Worm (Caenorhabditis elegans) whole organism, L4 larva: ENCODE measurements around the gene hpo-30.

Experiments
- D1046.2 ChIP-seq: fragments of 200-800 bp; sonication (Bioruptor generic); IDR thresholded peaks from 2 replicates; pipeline ENCODE4 v1.3.6; 2022; ENCODE audit warnings: missing genetic modification characterization, missing compliant biosample characterization
- F10B5.3 ChIP-seq: sonication (generic microtip); optimal IDR thresholded peaks from 2 replicates; lab custom pipeline; 2016; ENCODE audit warnings: mild to moderate bottlenecking, missing genetic modification characterization, missing compliant biosample characterization
- F26F4.8 ChIP-seq: fragments of 200-800 bp; sonication (Bioruptor generic); conservative IDR thresholded peaks from 2 replicates; pipeline ENCODE4 v1.3.6; 2022; ENCODE audit warnings: missing genetic modification characterization, missing compliant biosample characterization
- F49E8.2 ChIP-seq: sonication (generic microtip); optimal IDR thresholded peaks from 2 replicates; lab custom pipeline; 2016; ENCODE audit warnings: missing compliant biosample characterization, mild to moderate bottlenecking, missing genetic modification characterization, borderline replicate concordance
- T26A8.4 ChIP-seq: fragments of 200-800 bp; sonication (Bioruptor generic); IDR thresholded peaks from 2 replicates; pipeline ENCODE4 v1.3.6; 2022; ENCODE audit warnings: missing genetic modification characterization, missing compliant biosample characterization
- Y105C5A.15 ChIP-seq: fragments of 200-800 bp; sonication (Bioruptor generic); IDR thresholded peaks from 2 replicates; pipeline ENCODE4 v1.3.6; 2022; ENCODE audit warnings: missing genetic modification characterization, missing compliant biosample characterization
- attf-4 ChIP-seq: sonication (generic microtip); optimal IDR thresholded peaks from 3 replicates; lab custom pipeline; 2017; ENCODE audit warnings: missing biosample characterization, missing genetic modification characterization
- ceh-28 ChIP-seq: fragments of 150-350 bp; optimal IDR thresholded peaks from 2 replicates; lab custom pipeline; 2014; ENCODE audit warnings: missing biosample characterization, missing genetic modification reagents, missing genetic modification characterization
- ceh-44 ChIP-seq: fragments of 200-800 bp; sonication (Bioruptor generic); IDR thresholded peaks from 2 replicates; pipeline ENCODE4 v1.3.6; 2022; ENCODE audit warnings: missing genetic modification reagents, missing genetic modification characterization, missing compliant biosample characterization
- ces-1 ChIP-seq: fragments of 150-350 bp; sonication (generic microtip); optimal IDR thresholded peaks from 4 replicates; lab custom pipeline; 2014; ENCODE audit warnings: missing biosample characterization, missing genetic modification reagents, missing genetic modification characterization
- ctbp-1 ChIP-seq: fragments of 200-800 bp; sonication (Bioruptor generic); IDR thresholded peaks from 2 replicates; pipeline ENCODE4 v1.3.6; 2022; ENCODE audit warnings: missing genetic modification reagents, missing genetic modification characterization, missing compliant biosample characterization
- daf-12 ChIP-seq: fragments of 150-350 bp; optimal IDR thresholded peaks from 2 replicates; lab custom pipeline; 2014; ENCODE audit warnings: missing biosample characterization, missing genetic modification reagents, missing genetic modification characterization
- daf-16 ChIP-seq, 3 experiments: sonication (generic microtip); optimal IDR thresholded peaks; 2 replicates each; lab custom pipeline; 2016 to 2017; ENCODE audit warnings: missing genetic modification characterization in 3 of 3, missing genetic modification reagents in 3 of 3, mild to moderate bottlenecking in 2 of 3, missing compliant biosample characterization in 2 of 3, missing biosample characterization in 1 of 3, moderate library complexity in 1 of 3
- dmd-9 ChIP-seq: fragments of 200-800 bp; sonication (Bioruptor generic); IDR thresholded peaks from 2 replicates; pipeline ENCODE4 v1.3.6; 2022; ENCODE audit warnings: missing genetic modification reagents, missing genetic modification characterization, missing compliant biosample characterization
- fkh-10 ChIP-seq: fragments of 150-350 bp; optimal IDR thresholded peaks from 2 replicates; lab custom pipeline; 2014; ENCODE audit warnings: missing biosample characterization, missing genetic modification reagents, missing genetic modification characterization
- fos-1 ChIP-seq: fragments of 150-350 bp; optimal IDR thresholded peaks from 2 replicates; lab custom pipeline; 2014; ENCODE audit warnings: missing biosample characterization, missing genetic modification characterization
- hlh-11 ChIP-seq: fragments of 200-800 bp; sonication (Bioruptor generic); optimal IDR thresholded peaks from 2 replicates; lab custom pipeline; 2018; ENCODE audit warnings: mild to moderate bottlenecking, missing genetic modification characterization, missing compliant biosample characterization
- hlh-30 ChIP-seq: sonication (generic microtip); optimal IDR thresholded peaks from 2 replicates; lab custom pipeline; 2017; ENCODE audit warnings: antibody characterized with exemption, mild to moderate bottlenecking, missing genetic modification characterization, missing compliant biosample characterization; ENCODE audit not compliant: insufficient read depth
- hmg-1.1 ChIP-seq: fragments of 200-800 bp; sonication (Bioruptor generic); IDR thresholded peaks from 2 replicates; pipeline ENCODE4 v1.3.6; 2022; ENCODE audit warnings: missing genetic modification reagents, missing genetic modification characterization, missing compliant biosample characterization
- jun-1 ChIP-seq: fragments of 150-350 bp; optimal IDR thresholded peaks from 2 replicates; lab custom pipeline; 2014; ENCODE audit warnings: missing biosample characterization, missing genetic modification reagents, missing genetic modification characterization
- lim-7 ChIP-seq: fragments of 200-800 bp; sonication (Bioruptor generic); IDR thresholded peaks from 2 replicates; pipeline ENCODE4 v1.3.6; 2022; ENCODE audit warnings: missing genetic modification characterization, missing compliant biosample characterization
- lin-13 ChIP-seq: fragments of 150-350 bp; optimal IDR thresholded peaks from 2 replicates; lab custom pipeline; 2014; ENCODE audit warnings: missing biosample characterization, missing genetic modification reagents, missing genetic modification characterization
- lin-38 ChIP-seq: fragments of 200-800 bp; sonication (Bioruptor generic); IDR thresholded peaks from 2 replicates; pipeline ENCODE4 v1.3.6; 2022; ENCODE audit warnings: missing genetic modification reagents, missing genetic modification characterization, missing compliant biosample characterization
- lir-3 ChIP-seq: sonication (generic microtip); optimal IDR thresholded peaks from 2 replicates; lab custom pipeline; 2016; ENCODE audit warnings: mild to moderate bottlenecking, missing genetic modification characterization, missing compliant biosample characterization
- lsy-2 ChIP-seq, 2 experiments: fragments of 150-350 bp in 1 of 2; sonication (generic microtip) in 1 of 2; optimal IDR thresholded peaks; 2 replicates each; lab custom pipeline; 2014 to 2017; ENCODE audit warnings: missing biosample characterization in 2 of 2, missing genetic modification characterization in 2 of 2
- mdl-1 ChIP-seq, 2 experiments: fragments of 150-350 bp in 1 of 2; sonication (generic microtip) in 1 of 2; optimal IDR thresholded peaks; 2 replicates each; lab custom pipeline; 2014 to 2017; ENCODE audit warnings: missing biosample characterization in 2 of 2, missing genetic modification characterization in 2 of 2
- mxl-2 ChIP-seq: fragments of 200-800 bp; sonication (Bioruptor generic); conservative IDR thresholded peaks from 2 replicates; pipeline ENCODE4 v1.3.6; 2022; ENCODE audit warnings: missing genetic modification reagents, missing genetic modification characterization, missing compliant biosample characterization
- mxl-3 ChIP-seq: fragments of 200-800 bp; sonication (Bioruptor generic); optimal IDR thresholded peaks from 2 replicates; lab custom pipeline; 2018; ENCODE audit warnings: mild to moderate bottlenecking, missing genetic modification characterization, missing compliant biosample characterization
- nhr-111 ChIP-seq: fragments of 200-800 bp; sonication (Bioruptor generic); optimal IDR thresholded peaks from 2 replicates; lab custom pipeline; 2018; ENCODE audit warnings: mild to moderate bottlenecking, missing genetic modification characterization, missing compliant biosample characterization
- nhr-25 ChIP-seq: sonication (generic microtip); optimal IDR thresholded peaks from 2 replicates; lab custom pipeline; 2017; ENCODE audit warnings: missing genetic modification characterization, mild to moderate bottlenecking, missing compliant biosample characterization, antibody characterized with exemption, moderate library complexity, borderline replicate concordance; ENCODE audit not compliant: insufficient read depth
- nhr-41 ChIP-seq: fragments of 200-800 bp; sonication (Bioruptor generic); IDR thresholded peaks from 2 replicates; pipeline ENCODE4 v1.3.6; 2022; ENCODE audit warnings: missing genetic modification reagents, missing genetic modification characterization, missing compliant biosample characterization
- nhr-48 ChIP-seq: sonication (generic microtip); optimal IDR thresholded peaks from 2 replicates; lab custom pipeline; 2016; ENCODE audit warnings: mild to moderate bottlenecking, missing genetic modification characterization, missing compliant biosample characterization
- nhr-6 ChIP-seq: fragments of 150-350 bp; optimal IDR thresholded peaks from 2 replicates; lab custom pipeline; 2014; ENCODE audit warnings: missing biosample characterization, missing genetic modification characterization
- pha-4 ChIP-seq, 2 experiments: fragments of 150-350 bp in 1 of 2; fragments of 200-800 bp in 1 of 2; sonication (Bioruptor generic) in 1 of 2; IDR thresholded peaks in 1 of 2; optimal IDR thresholded peaks in 1 of 2; 2 replicates each; pipeline versions ENCODE4 v1.3.6 to Lab custom; 2014 to 2022; ENCODE audit warnings: missing genetic modification characterization in 2 of 2, missing genetic modification reagents in 2 of 2, missing biosample characterization in 1 of 2, missing compliant biosample characterization in 1 of 2
- pqm-1 ChIP-seq: sonication (generic microtip); optimal IDR thresholded peaks from 2 replicates; lab custom pipeline; 2017; ENCODE audit warnings: missing biosample characterization, missing genetic modification characterization
- saeg-2 ChIP-seq: fragments of 200-800 bp; sonication (Bioruptor generic); IDR thresholded peaks from 2 replicates; pipeline ENCODE4 v1.3.6; 2022; ENCODE audit warnings: missing genetic modification reagents, missing genetic modification characterization, missing compliant biosample characterization
- skn-1 ChIP-seq: fragments of 150-350 bp; optimal IDR thresholded peaks from 2 replicates; lab custom pipeline; 2014; ENCODE audit warnings: missing biosample characterization, missing genetic modification characterization
- spr-1 ChIP-seq: sonication (generic microtip); optimal IDR thresholded peaks from 2 replicates; lab custom pipeline; 2016; ENCODE audit warnings: mild to moderate bottlenecking, missing genetic modification characterization, missing compliant biosample characterization
- unc-130 ChIP-seq: sonication (generic microtip); optimal IDR thresholded peaks from 2 replicates; lab custom pipeline; 2016; ENCODE audit warnings: missing genetic modification reagents, missing genetic modification characterization, missing compliant biosample characterization
- unc-62 ChIP-seq, 3 experiments: fragments of 150-350 bp in 1 of 3; sonication (generic microtip); optimal IDR thresholded peaks in 2 of 3; peaks in 1 of 3; 1 replicate in 1 of 3; 2 replicates in 2 of 3; lab custom pipeline; 2014 to 2017; ENCODE audit warnings: missing biosample characterization in 3 of 3, missing genetic modification characterization in 3 of 3, missing genetic modification reagents in 3 of 3, missing genotype in 1 of 3
- zag-1 ChIP-seq: fragments of 150-350 bp; optimal IDR thresholded peaks from 2 replicates; lab custom pipeline; 2014; ENCODE audit warnings: missing biosample characterization, missing genetic modification characterization
- zfp-3 ChIP-seq: fragments of 200-800 bp; sonication (Bioruptor generic); conservative IDR thresholded peaks from 2 replicates; pipeline ENCODE4 v1.3.6; 2022; ENCODE audit warnings: missing genetic modification reagents, missing genetic modification characterization, missing compliant biosample characterization
- ztf-11 ChIP-seq: fragments of 150-350 bp; optimal IDR thresholded peaks from 2 replicates; lab custom pipeline; 2014; ENCODE audit warnings: missing biosample characterization, missing genetic modification characterization

The hpo-30 gene

ce11 chrV:12317894-12318553 is 7.9 kb upstream of the hpo-30 start, which contains the start of the genes R04F11.5 and R04F11.2 (continued):
- TF ChIP-seq nhr-25 (tag; lab: Kevin White, UChicago) (peak; percentile 2), lim-7 (GFP tag; lab: Robert Waterston, UW) (no peak), hlh-30 (tag; lab: Kevin White, UChicago) (peak; percentile 67), spr-1 (tag; lab: Kevin White, UChicago) (peak; percentile 2), ces-1 (GFP tag; lab: Kevin White, UChicago) (no peak), pha-4 (GFP tag; IDR thresholded peaks at IDR 0.05; lab: Robert Waterston, UW) (no peak; the same call in 1 of the 2 replicates), pha-4 (tag; optimal IDR thresholded peaks at IDR 0.05; lab: Kevin White, UChicago) (no peak), F26F4.8 (no peak), nhr-111 (GFP tag; lab: Kevin White, UChicago) (no peak), Y105C5A.15 (no peak), fkh-10 (GFP tag; lab: Kevin White, UChicago) (peak; percentile 28), skn-1 (no peak), hlh-11 (tag; lab: Kevin White, UChicago) (peak; percentile 69), lsy-2 (tag; optimal IDR thresholded peaks at IDR 0.05; lab: Kevin White, UChicago) (peak; percentile 94 to 99), mxl-3 (GFP tag; lab: Kevin White, UChicago) (no peak), nhr-6 (peak; percentile 99), saeg-2 (no peak), fos-1 (tag; lab: Kevin White, UChicago) (no peak), attf-4 (tag; lab: Kevin White, UChicago) (no peak), unc-62 (GFP tag; optimal IDR thresholded peaks at IDR 0.05 in 1 of 2; lab: Kevin White, UChicago) (peak in 1 of 2 experiments; percentile 92), unc-62 (tag; optimal IDR thresholded peaks at IDR 0.05; lab: Kevin White, UChicago) (no peak), F10B5.3 (tag; lab: Kevin White, UChicago) (no peak), lin-38 (GFP tag; lab: Robert Waterston, UW) (peak; percentile 70), jun-1 (tag; lab: Kevin White, UChicago) (no peak), F49E8.2 (tag; lab: Kevin White, UChicago) (no peak), mdl-1 (tag; optimal IDR thresholded peaks at IDR 0.05; lab: Kevin White, UChicago) (no peak), unc-130 (peak; percentile 60), D1046.2 (GFP tag; lab: Robert Waterston, UW) (peak; percentile 99), dmd-9 (GFP tag; lab: Robert Waterston, UW) (no peak), nhr-48 (tag; lab: Kevin White, UChicago) (no peak), daf-12 (tag; lab: Kevin White, UChicago) (no peak)

ce11 chrV:12317080-12317479 is 6.9 kb upstream of the hpo-30 start, which contains the start of gene R04F11.3:
Gene R04F11.3, minus strand, starts transcription at chrV:12317180.
- TF ChIP-seq pqm-1 (no peak), T26A8.4 (GFP tag; lab: Robert Waterston, UW) (no peak), zfp-3 (no peak), zag-1 (no peak), ceh-28 (tag; lab: Kevin White, UChicago) (no peak), hlh-30 (tag; lab: Kevin White, UChicago) (no peak), skn-1 (no peak), mdl-1 (tag; optimal IDR thresholded peaks at IDR 0.05; lab: Kevin White, UChicago) (no peak), lin-13 (GFP tag; lab: Kevin White, UChicago) (no peak), saeg-2 (no peak), ctbp-1 (GFP tag; lab: Robert Waterston, UW) (no peak), hmg-1.1 (GFP tag; lab: Robert Waterston, UW) (no peak), mxl-2 (GFP tag; lab: Robert Waterston, UW) (no peak), ceh-44 (GFP tag; lab: Robert Waterston, UW) (no peak), ztf-11 (tag; lab: Kevin White, UChicago) (no peak), Y105C5A.15 (no peak), nhr-41 (GFP tag; lab: Robert Waterston, UW) (no peak), daf-16 (GFP tag; optimal IDR thresholded peaks at IDR 0.05; lab: Kevin White, UChicago) (no peak), daf-16 (tag; optimal IDR thresholded peaks at IDR 0.05; lab: Kevin White, UChicago) (no peak), lir-3 (tag; lab: Kevin White, UChicago) (no peak)
- TF ChIP-seq, all 104 proteins: peak for 0
